Fruit fly (Drosophila melanogaster): ENCODE results near the gene CG14441.

CG14441 gene

DNA sequence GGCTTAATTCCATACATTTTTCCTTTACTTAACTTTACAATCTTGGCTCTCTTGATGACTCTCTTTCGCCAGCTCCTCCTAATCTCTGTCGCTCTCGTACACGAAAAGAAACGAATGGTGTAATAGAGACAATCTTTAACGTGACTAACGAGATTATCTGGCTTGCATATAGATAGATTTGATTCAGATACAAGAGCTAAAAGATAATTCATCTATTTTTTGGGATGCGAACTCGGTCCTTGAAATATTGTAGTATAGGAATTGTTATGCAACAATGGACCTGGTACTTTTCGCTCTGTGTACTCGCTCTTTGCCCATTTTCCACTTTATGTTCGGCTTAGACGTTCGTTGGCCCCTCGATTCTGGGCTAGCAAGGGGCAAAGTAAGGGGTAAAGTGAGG, 12.0 kb downstream of the CG14441 start (continued):
- TF ChIP-seq CG13287 (GFP tag; IDR thresholded peaks at IDR 0.05; ENCODE audit: partially characterized antibody) = no peak

- no peak for TF ChIP-seq HLH3B (GFP tag; IDR thresholded peaks at IDR 0.05)
- TF ChIP-seq Fer1 (GFP tag; optimal IDR thresholded peaks at IDR 0.05) = no peak
- no peak for TF ChIP-seq cad (GFP tag; optimal IDR thresholded peaks at IDR 0.05)
- TF ChIP-seq ems (GFP tag; optimal IDR thresholded peaks at IDR 0.05) = no peak
- TF ChIP-seq Dll (GFP tag; IDR thresholded peaks at IDR 0.05; ENCODE audit: partially characterized antibody) = no peak
- no peak for TF ChIP-seq grau (tag; optimal IDR thresholded peaks at IDR 0.05)
- no peak for TF ChIP-seq org-1 (GFP tag; optimal IDR thresholded peaks at IDR 0.05)
- no peak for TF ChIP-seq ap (GFP tag; IDR thresholded peaks at IDR 0.05)
- no peak for TF ChIP-seq esg (GFP tag; conservative IDR thresholded peaks at IDR 0.05)
- TF ChIP-seq wor (GFP tag; IDR thresholded peaks at IDR 0.05) = no peak
- no peak for TF ChIP-seq CG6689 (GFP tag; IDR thresholded peaks at IDR 0.05)
- TF ChIP-seq sisA (GFP tag; IDR thresholded peaks at IDR 0.05) = no peak
- no peak for TF ChIP-seq CrebB (tag; optimal IDR thresholded peaks at IDR 0.05)
- no peak for TF ChIP-seq hb (GFP tag; IDR thresholded peaks at IDR 0.05; ENCODE audit: partially characterized antibody)
- no peak for TF ChIP-seq Ada2b (GFP tag; IDR thresholded peaks at IDR 0.05)
- no peak for TF ChIP-seq trh (GFP tag; optimal IDR thresholded peaks at IDR 0.05)
- TF ChIP-seq CG2116 (GFP tag; optimal IDR thresholded peaks at IDR 0.05) = no peak
These were observed 16.9 kb downstream of the CG14441 start for dm6 chrX:6716170-6716569.

DNA sequence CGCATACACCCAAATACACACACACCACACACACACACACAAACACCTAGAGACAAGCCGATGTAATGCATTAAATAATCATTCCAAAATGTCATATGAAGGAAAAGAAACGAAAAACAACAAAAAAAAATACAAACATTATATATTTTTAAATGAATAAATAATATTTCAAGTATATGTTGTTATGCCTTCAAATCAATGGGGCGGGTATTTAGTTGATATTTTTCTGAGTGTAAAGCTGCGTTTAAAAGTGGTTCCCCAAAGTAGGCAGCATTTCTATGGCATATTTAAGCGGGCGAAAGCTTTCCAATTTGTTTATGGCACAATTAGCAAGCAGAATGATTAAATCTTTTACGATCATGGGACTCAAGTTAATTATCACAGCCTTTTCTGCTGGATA, 20.0 kb downstream of the CG14441 start:
- peak; percentile 11 for TF ChIP-seq Ssrp (tag; optimal IDR thresholded peaks at IDR 0.05)
- no peak for TF ChIP-seq cwo (GFP tag; optimal IDR thresholded peaks at IDR 0.05)
- TF ChIP-seq dan (GFP tag; IDR thresholded peaks at IDR 0.05) = no peak
- no peak for TF ChIP-seq CG2875 (GFP tag; optimal IDR thresholded peaks at IDR 0.05)
- TF ChIP-seq CG3726 (GFP tag; IDR thresholded peaks at IDR 0.05) = no peak
- 0 out of 2 replicates have a peak, but pooled peaks have one; percentile 33 for TF ChIP-seq HLH3B (GFP tag; IDR thresholded peaks at IDR 0.05)
- no peak for TF ChIP-seq Bgb (GFP tag; IDR thresholded peaks at IDR 0.05; ENCODE audit: partially characterized antibody)
- TF ChIP-seq E2f2 (GFP tag; IDR thresholded peaks at IDR 0.05) = no peak
- no peak for TF ChIP-seq Atf-2 (GFP tag; optimal IDR thresholded peaks at IDR 0.05)
- TF ChIP-seq Blimp-1 (GFP tag; optimal IDR thresholded peaks at IDR 0.05) = peak; percentile 22
- TF ChIP-seq lab (GFP tag; optimal IDR thresholded peaks at IDR 0.05) = peak; percentile 48
- TF ChIP-seq Trl (optimal IDR thresholded peaks at IDR 0.05) = no peak
- TF ChIP-seq Trl (GFP tag; optimal IDR thresholded peaks at IDR 0.05) = no peak
- no peak for TF ChIP-seq nmo (GFP tag; optimal IDR thresholded peaks at IDR 0.05)
- no peak for TF ChIP-seq CG8290 (GFP tag; optimal IDR thresholded peaks at IDR 0.05)
- TF ChIP-seq CG8290 (tag; optimal IDR thresholded peaks at IDR 0.05) = peak in 1 of 2 experiments; percentile 15
- peak; percentile 39 for TF ChIP-seq Sox102F (GFP tag; optimal IDR thresholded peaks at IDR 0.05)
- TF ChIP-seq otp (GFP tag; IDR thresholded peaks at IDR 0.05) = no peak
- TF ChIP-seq CG3281 (GFP tag; optimal IDR thresholded peaks at IDR 0.05) = no peak
- TF ChIP-seq CG9932 (GFP tag; IDR thresholded peaks at IDR 0.05) = peak; percentile 41; the same call in 1 of the 2 replicates
- TF ChIP-seq CG8388 (GFP tag; optimal IDR thresholded peaks at IDR 0.05) = peak; percentile 5
- peak; percentile 13 for TF ChIP-seq ind (GFP tag; optimal IDR thresholded peaks at IDR 0.05)
- no peak for TF ChIP-seq CTCF (GFP tag; optimal IDR thresholded peaks at IDR 0.05)
- no peak for TF ChIP-seq CG6765 (GFP tag; optimal IDR thresholded peaks at IDR 0.05)
- peak; percentile 17 for TF ChIP-seq CG15269 (tag; optimal IDR thresholded peaks at IDR 0.05)
- no peak for TF ChIP-seq Dfd (GFP tag; optimal IDR thresholded peaks at IDR 0.05)
- TF ChIP-seq Aef1 (GFP tag; IDR thresholded peaks at IDR 0.05) = 0 out of 3 replicates have a peak, but pooled peaks have one; percentile 14
- TF ChIP-seq CG6254 (GFP tag; optimal IDR thresholded peaks at IDR 0.05) = no peak
- TF ChIP-seq Meics (GFP tag; optimal IDR thresholded peaks at IDR 0.05) = peak; percentile 4
- TF ChIP-seq vfl (GFP tag; optimal IDR thresholded peaks at IDR 0.05) = no peak
- peak; percentile 19 for TF ChIP-seq NfI (GFP tag; optimal IDR thresholded peaks at IDR 0.05)
- TF ChIP-seq CG15479 (GFP tag; optimal IDR thresholded peaks at IDR 0.05) = no peak
- no peak for TF ChIP-seq CG8765 (GFP tag; IDR thresholded peaks at IDR 0.05)
- no peak for TF ChIP-seq CG6654 (GFP tag; optimal IDR thresholded peaks at IDR 0.05)

Measured in whole organism, embryonic.